Worm (Caenorhabditis elegans) whole organism, mixed stage, embryonic: Measurements from ENCODE around the gene tag-10.

Source experiments
- cnd-1 ChIP-seq: fragments of 200-800 bp; sonication (Bioruptor generic); optimal IDR thresholded peaks from 2 replicates; lab custom pipeline; 2018; ENCODE audit warnings: mild to moderate bottlenecking, missing genetic modification characterization, missing compliant biosample characterization
- drap-1 ChIP-seq: fragments of 200-800 bp; sonication (Bioruptor generic); optimal IDR thresholded peaks from 3 replicates; lab custom pipeline; 2018; ENCODE audit warnings: mild to moderate bottlenecking, missing genetic modification characterization, missing compliant biosample characterization
- elt-1 ChIP-seq: sonication (generic microtip); optimal IDR thresholded peaks from 2 replicates; lab custom pipeline; 2017; ENCODE audit warnings: missing genetic modification characterization, mild to moderate bottlenecking, missing compliant biosample characterization, antibody characterized with exemption, moderate library complexity, borderline replicate concordance; ENCODE audit not compliant: insufficient read depth
- flh-1 ChIP-seq: fragments of 200-800 bp; sonication (Bioruptor generic); optimal IDR thresholded peaks from 2 replicates; lab custom pipeline; 2018; ENCODE audit warnings: mild to moderate bottlenecking, missing genetic modification characterization, moderate library complexity, missing compliant biosample characterization
- lin-13 ChIP-seq: fragments of 150-350 bp; optimal IDR thresholded peaks from 2 replicates; lab custom pipeline; 2014; ENCODE audit warnings: missing biosample characterization, missing genetic modification characterization
- nhr-12 ChIP-seq: fragments of 150-350 bp; optimal IDR thresholded peaks from 2 replicates; lab custom pipeline; 2014; ENCODE audit warnings: missing biosample characterization, missing genetic modification characterization
- nhr-237 ChIP-seq: fragments of 150-350 bp; optimal IDR thresholded peaks from 2 replicates; lab custom pipeline; 2014; ENCODE audit warnings: missing biosample characterization, missing genetic modification characterization
- nhr-76 ChIP-seq: sonication (generic microtip); optimal IDR thresholded peaks from 2 replicates; lab custom pipeline; 2017; ENCODE audit warnings: missing biosample characterization, missing genetic modification characterization
- snpc-4 ChIP-seq: fragments of 150-350 bp; optimal IDR thresholded peaks from 2 replicates; lab custom pipeline; 2014; ENCODE audit warnings: missing biosample characterization, missing genetic modification characterization
- tbx-8 ChIP-seq: fragments of 200-800 bp; sonication (Bioruptor generic); optimal IDR thresholded peaks from 2 replicates; lab custom pipeline; 2018; ENCODE audit warnings: mild to moderate bottlenecking, missing genetic modification characterization, moderate library complexity, missing compliant biosample characterization
- unc-62 ChIP-seq: fragments of 150-350 bp; optimal IDR thresholded peaks from 2 replicates; lab custom pipeline; 2014; ENCODE audit warnings: missing biosample characterization, missing genetic modification reagents, missing genetic modification characterization
- ztf-11 ChIP-seq: fragments of 150-350 bp; optimal IDR thresholded peaks from 2 replicates; lab custom pipeline; 2014; ENCODE audit warnings: missing biosample characterization, missing genetic modification characterization

- TF ChIP-seq nhr-12 (tag; lab: Kevin White, UChicago): no peak
- no peak for TF ChIP-seq elt-1 (tag; lab: Kevin White, UChicago)
- no peak for TF ChIP-seq lin-13 (tag; lab: Kevin White, UChicago)
- no peak for TF ChIP-seq flh-1
- no peak for TF ChIP-seq ztf-11
- no peak for TF ChIP-seq tbx-8 (GFP tag; lab: Kevin White, UChicago)
- no peak for TF ChIP-seq nhr-76 (tag; lab: Kevin White, UChicago)
- no peak for TF ChIP-seq snpc-4 (tag; lab: Kevin White, UChicago)
- TF ChIP-seq cnd-1: no peak
- no peak for TF ChIP-seq nhr-237 (tag; lab: Kevin White, UChicago)
- no peak for TF ChIP-seq drap-1
- TF ChIP-seq unc-62: no peak
Observed at ce11 chrII:13593659-13594221, 38.6 kb upstream of the tag-10 start, which contains the start of gene clec-146.
